Worm (Caenorhabditis elegans): ENCODE measurements around the gene srg-59.

DNA sequence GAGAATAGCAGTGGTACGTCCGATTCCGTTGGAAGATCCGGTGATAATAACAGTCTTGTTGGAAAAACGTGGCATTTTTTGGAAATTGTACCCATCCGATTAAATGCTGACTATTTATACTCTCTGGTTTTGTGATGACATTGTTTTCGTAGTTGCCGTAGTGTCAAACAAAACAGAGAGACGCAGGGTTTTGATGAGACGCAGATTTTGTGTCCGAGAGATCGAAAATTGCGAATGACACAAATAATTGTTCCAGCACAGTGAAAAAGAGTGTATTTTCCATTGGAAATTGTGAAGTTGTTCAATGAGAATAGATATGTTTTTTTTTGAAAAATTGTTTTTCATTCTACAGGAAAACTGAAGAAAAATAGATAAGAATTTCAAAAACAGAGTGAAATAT is 38.0 kb upstream of the srg-59 start, which contains the start of gene R05D8.7:
- TF ChIP-seq unc-130 (GFP tag; optimal IDR thresholded peaks at IDR 0.05) (no peak), lin-26 (GFP tag; IDR thresholded peaks at IDR 0.05) (no peak), lin-54 (GFP tag; optimal IDR thresholded peaks at IDR 0.05) (no peak), lsl-1 (GFP tag; optimal IDR thresholded peaks at IDR 0.05) (no peak), sea-2 (GFP tag; IDR thresholded peaks at IDR 0.05) (no peak), tlf-1 (GFP tag; optimal IDR thresholded peaks at IDR 0.05) (no peak), lag-1 (GFP tag; IDR thresholded peaks at IDR 0.05) (no peak), snpc-4 (GFP tag; optimal IDR thresholded peaks at IDR 0.05) (no peak), snpc-4 (tag; optimal IDR thresholded peaks at IDR 0.05) (no peak), pha-4 (tag; optimal IDR thresholded peaks at IDR 0.05) (no peak), rec-8 (tag; optimal IDR thresholded peaks at IDR 0.05) (no peak)
